Worm (Caenorhabditis elegans) whole organism, L3 larva: ENCODE measurements around the gene gpd-1.

Experiments used
- ZK546.5 ChIP-seq: sonication (generic microtip); optimal IDR thresholded peaks from 2 replicates; lab custom pipeline; 2017; ENCODE audit warnings: missing biosample characterization, missing genetic modification characterization
- aly-2 ChIP-seq: fragments of 150-350 bp; optimal IDR thresholded peaks from 2 replicates; lab custom pipeline; 2014; ENCODE audit warnings: missing biosample characterization, missing genetic modification characterization
- ceh-16 ChIP-seq: sonication (generic microtip); optimal IDR thresholded peaks from 2 replicates; lab custom pipeline; 2017; ENCODE audit warnings: missing biosample characterization, missing genetic modification characterization
- ceh-28 ChIP-seq: fragments of 150-350 bp; optimal IDR thresholded peaks from 2 replicates; lab custom pipeline; 2014; ENCODE audit warnings: missing biosample characterization, missing genetic modification reagents, missing genetic modification characterization
- ceh-9 ChIP-seq: sonication (generic microtip); optimal IDR thresholded peaks from 2 replicates; lab custom pipeline; 2018; ENCODE audit warnings: missing biosample characterization, missing genetic modification characterization
- daf-12 ChIP-seq: fragments of 150-350 bp; optimal IDR thresholded peaks from 2 replicates; lab custom pipeline; 2014; ENCODE audit warnings: missing biosample characterization, missing genetic modification reagents, missing genetic modification characterization
- egl-5 ChIP-seq: fragments of 150-350 bp; optimal IDR thresholded peaks from 2 replicates; lab custom pipeline; 2017; ENCODE audit warnings: missing biosample characterization, missing genetic modification reagents, missing genetic modification characterization, inconsistent platforms
- elt-1 ChIP-seq: fragments of 150-350 bp; optimal IDR thresholded peaks from 2 replicates; lab custom pipeline; 2014; ENCODE audit warnings: missing biosample characterization, missing genetic modification characterization
- elt-2 ChIP-seq: sonication (generic microtip); optimal IDR thresholded peaks from 2 replicates; lab custom pipeline; 2016; ENCODE audit warnings: missing genetic modification reagents, mild to moderate bottlenecking, missing genetic modification characterization, missing compliant biosample characterization
- fkh-10 ChIP-seq: sonication (generic microtip); optimal IDR thresholded peaks from 2 replicates; lab custom pipeline; 2017; ENCODE audit warnings: missing biosample characterization, missing genetic modification reagents, missing genetic modification characterization
- fos-1 ChIP-seq: fragments of 150-350 bp; optimal IDR thresholded peaks from 2 replicates; lab custom pipeline; 2014; ENCODE audit warnings: missing biosample characterization, missing genetic modification characterization
- jun-1 ChIP-seq: fragments of 150-350 bp; optimal IDR thresholded peaks from 2 replicates; lab custom pipeline; 2014; ENCODE audit warnings: missing biosample characterization, missing genetic modification reagents, missing genetic modification characterization
- lin-15B ChIP-seq: fragments of 150-350 bp; optimal IDR thresholded peaks from 2 replicates; lab custom pipeline; 2014; ENCODE audit warnings: missing biosample characterization, missing genetic modification characterization
- lin-39 ChIP-seq: fragments of 150-350 bp; optimal IDR thresholded peaks from 2 replicates; lab custom pipeline; 2018; ENCODE audit warnings: missing biosample characterization, missing genetic modification reagents, missing genetic modification characterization
- mdl-1 ChIP-seq: fragments of 150-350 bp; optimal IDR thresholded peaks from 2 replicates; lab custom pipeline; 2014; ENCODE audit warnings: missing biosample characterization, missing genetic modification characterization
- nfya-1 ChIP-seq: sonication (generic microtip); optimal IDR thresholded peaks from 2 replicates; lab custom pipeline; 2017; ENCODE audit warnings: missing genetic modification characterization, mild to moderate bottlenecking, missing compliant biosample characterization, antibody characterized with exemption, moderate library complexity; ENCODE audit not compliant: insufficient read depth
- nhr-11 ChIP-seq: fragments of 150-350 bp; optimal IDR thresholded peaks from 2 replicates; lab custom pipeline; 2014; ENCODE audit warnings: missing biosample characterization, missing genetic modification characterization
- nhr-12 ChIP-seq: fragments of 150-350 bp; optimal IDR thresholded peaks from 2 replicates; lab custom pipeline; 2014; ENCODE audit warnings: missing biosample characterization, missing genetic modification characterization
- nhr-23 ChIP-seq: fragments of 150-350 bp; optimal IDR thresholded peaks from 2 replicates; lab custom pipeline; 2014; ENCODE audit warnings: missing biosample characterization, missing genetic modification reagents, missing genetic modification characterization
- nhr-237 ChIP-seq: fragments of 150-350 bp; optimal IDR thresholded peaks from 2 replicates; lab custom pipeline; 2014; ENCODE audit warnings: missing biosample characterization, missing genetic modification characterization
- nhr-28 ChIP-seq: fragments of 150-350 bp; optimal IDR thresholded peaks from 2 replicates; lab custom pipeline; 2014; ENCODE audit warnings: missing biosample characterization, missing genetic modification characterization
- nhr-43 ChIP-seq: sonication (generic microtip); optimal IDR thresholded peaks from 2 replicates; lab custom pipeline; 2016; ENCODE audit warnings: mild to moderate bottlenecking, missing genetic modification characterization, missing compliant biosample characterization; ENCODE audit not compliant: poor library complexity, severe bottlenecking
- nhr-67 ChIP-seq: fragments of 150-350 bp; optimal IDR thresholded peaks from 2 replicates; lab custom pipeline; 2014; ENCODE audit warnings: missing biosample characterization, missing genetic modification characterization
- pqm-1 ChIP-seq: fragments of 150-350 bp; optimal IDR thresholded peaks from 2 replicates; lab custom pipeline; 2017; ENCODE audit warnings: missing biosample characterization, missing genetic modification characterization, inconsistent platforms
- snpc-4 ChIP-seq: fragments of 150-350 bp; optimal IDR thresholded peaks from 2 replicates; lab custom pipeline; 2014; ENCODE audit warnings: missing biosample characterization, missing genetic modification characterization
- tbx-2 ChIP-seq: sonication (generic microtip); optimal IDR thresholded peaks from 2 replicates; lab custom pipeline; 2016; ENCODE audit warnings: mild to moderate bottlenecking, missing genetic modification characterization, missing compliant biosample characterization
- unc-39 ChIP-seq: sonication (generic microtip); optimal IDR thresholded peaks from 4 replicates; lab custom pipeline; 2017; ENCODE audit warnings: missing biosample characterization, missing genetic modification characterization
- zag-1 ChIP-seq: fragments of 150-350 bp; optimal IDR thresholded peaks from 2 replicates; lab custom pipeline; 2014; ENCODE audit warnings: missing biosample characterization, missing genetic modification characterization
- ztf-11 ChIP-seq: fragments of 150-350 bp; optimal IDR thresholded peaks from 2 replicates; lab custom pipeline; 2014; ENCODE audit warnings: missing biosample characterization, missing genetic modification characterization
- ztf-4 ChIP-seq: fragments of 150-350 bp; optimal IDR thresholded peaks from 2 replicates; lab custom pipeline; 2014; ENCODE audit warnings: missing biosample characterization, missing genetic modification characterization

gpd-1 gene

ce11 chrII:10437840-10438239, 43.9 kb downstream of the gpd-1 start:
- TF ChIP-seq ceh-28 (tag; lab: Kevin White, UChicago) (no peak), jun-1 (no peak), snpc-4 (tag; lab: Kevin White, UChicago) (no peak), nhr-237 (tag; lab: Kevin White, UChicago) (no peak), lin-15B (no peak), ceh-16 (tag; lab: Kevin White, UChicago) (no peak), nhr-12 (tag; lab: Kevin White, UChicago) (no peak), aly-2 (no peak), elt-1 (tag; lab: Kevin White, UChicago) (no peak), tbx-2 (tag; lab: Kevin White, UChicago) (no peak), nhr-23 (tag; lab: Kevin White, UChicago) (no peak), ztf-4 (no peak), nfya-1 (tag; lab: Kevin White, UChicago) (no peak), egl-5 (tag; lab: Kevin White, UChicago) (no peak), mdl-1 (tag; lab: Kevin White, UChicago) (no peak), nhr-67 (tag; lab: Kevin White, UChicago) (no peak), fkh-10 (GFP tag; lab: Kevin White, UChicago) (no peak)

- TF ChIP-seq snpc-4 (tag; lab: Kevin White, UChicago) (no peak), zag-1 (no peak), ceh-28 (tag; lab: Kevin White, UChicago) (no peak), mdl-1 (tag; lab: Kevin White, UChicago) (no peak), nhr-28 (tag; lab: Kevin White, UChicago) (no peak), ztf-11 (tag; lab: Kevin White, UChicago) (no peak), jun-1 (no peak), nfya-1 (tag; lab: Kevin White, UChicago) (no peak), unc-39 (no peak), ceh-9 (no peak), fkh-10 (GFP tag; lab: Kevin White, UChicago) (no peak), nhr-43 (no peak), daf-12 (tag; lab: Kevin White, UChicago) (no peak), fos-1 (tag; lab: Kevin White, UChicago) (no peak), nhr-11 (tag; lab: Kevin White, UChicago) (no peak)
These were observed 46.0 kb downstream of the gpd-1 start, which contains the start of gene E04D5.4 for ce11 chrII:10439976-10440375. Gene E04D5.4 (plus strand): TSS chrII:10440276.

ce11 chrII:10442846-10443245, 48.9 kb downstream of the gpd-1 start, which contains the start of gene ZK673.1:
Gene ZK673.1 (plus strand): TSS chrII:10443146.
- peak; percentile 2 for TF ChIP-seq elt-2

ce11 chrII:10443898-10444297, 50.0 kb downstream of the gpd-1 start:
- TF ChIP-seq pqm-1 (tag; lab: Kevin White, UChicago) (peak; percentile 72), zag-1 (no peak), lin-39 (tag; lab: Kevin White, UChicago) (no peak), ZK546.5 (no peak), elt-2 (peak; percentile 83)
- TF ChIP-seq, all 47 proteins: peak for 2
